Fruit fly (Drosophila melanogaster) whole organism, prepupa: ENCODE results near the gene dan.

Experiments
- CG7368 ChIP-seq: fragments of 200-800 bp; sonication (Bioruptor generic); optimal IDR thresholded peaks from 3 replicates; lab custom pipeline; 2016; ENCODE audit warnings: missing biosample characterization, missing genetic modification characterization
- CG8319 ChIP-seq: fragments of 200-800 bp; sonication (Bioruptor generic); optimal IDR thresholded peaks from 3 replicates; lab custom pipeline; 2016; ENCODE audit warnings: missing biosample characterization, missing genetic modification characterization
- Ets21C ChIP-seq: fragments of 200-800 bp; sonication (Bioruptor generic); optimal IDR thresholded peaks from 3 replicates; lab custom pipeline; 2016; ENCODE audit warnings: missing biosample characterization, missing genetic modification characterization
- Lpt ChIP-seq: fragments of 200-800 bp; sonication (Bioruptor generic); optimal IDR thresholded peaks from 3 replicates; lab custom pipeline; 2016; ENCODE audit warnings: missing biosample characterization, missing genetic modification characterization
- Sox102F ChIP-seq: fragments of 200-800 bp; sonication (Bioruptor generic); optimal IDR thresholded peaks from 2 replicates; lab custom pipeline; 2016; ENCODE audit warnings: missing biosample characterization, mild to moderate bottlenecking, missing genetic modification characterization
- acj6 ChIP-seq: fragments of 200-800 bp; sonication (Bioruptor generic); optimal IDR thresholded peaks from 3 replicates; lab custom pipeline; 2016; ENCODE audit warnings: missing biosample characterization, missing genetic modification characterization

dm6 chr3R:25207405-25208003 lies 23.3 kb downstream of the dan start:
- TF ChIP-seq Sox102F (peak; percentile 74), Lpt (GFP tag; lab: Kevin White, UChicago) (peak; percentile 79), CG7368 (peak; percentile 64), Ets21C (GFP tag; lab: Kevin White, UChicago) (peak; percentile 53), acj6 (peak; percentile 83), CG8319 (GFP tag; lab: Kevin White, UChicago) (peak; percentile 62)
